Worm (Caenorhabditis elegans): Measurements from ENCODE around the gene Y6E2A.4.

DNA sequence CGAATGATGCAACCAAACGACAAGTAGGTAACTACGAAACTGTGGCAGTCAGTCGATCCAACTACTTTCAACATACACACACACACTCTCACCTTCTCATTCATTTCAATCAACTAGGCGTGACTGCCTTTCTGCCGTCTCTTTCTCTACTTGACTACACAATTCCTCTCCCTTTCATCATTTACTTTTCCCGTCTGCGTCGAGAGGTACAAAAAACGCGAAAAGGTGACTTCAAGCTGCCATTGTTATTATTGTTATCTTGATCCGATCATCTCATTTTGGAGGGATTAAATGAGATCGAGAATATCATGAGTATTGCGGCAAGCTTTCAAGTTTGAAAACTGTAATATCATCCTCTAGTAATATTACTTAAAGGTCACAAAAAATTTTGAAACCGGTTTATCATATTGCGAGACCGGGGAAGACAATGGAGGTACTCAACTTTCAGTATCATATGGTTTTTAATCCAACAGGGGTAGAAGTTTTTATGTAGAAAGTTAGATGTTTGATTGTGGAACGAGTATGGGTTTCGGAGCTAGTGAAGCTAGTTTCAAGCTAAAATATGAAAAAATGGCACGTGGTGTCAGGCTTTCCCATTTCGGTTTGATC is 52.4 kb downstream of the Y6E2A.4 start:
- TF ChIP-seq snpc-4 (tag; optimal IDR thresholded peaks at IDR 0.05) (no peak), mdl-1 (tag; optimal IDR thresholded peaks at IDR 0.05) (no peak), nhr-11 (tag; optimal IDR thresholded peaks at IDR 0.05) (no peak)

All from whole organism, L2 larva.